Worm (Caenorhabditis elegans) whole organism, dauer: Measurements from ENCODE around the gene gcs-1.

Experiments
- unc-62 ChIP-seq: sonication (generic microtip); optimal IDR thresholded peaks from 2 replicates; lab custom pipeline; 2017; ENCODE audit warnings: missing biosample characterization, missing genetic modification reagents, missing genetic modification characterization

Gene gcs-1

DNA sequence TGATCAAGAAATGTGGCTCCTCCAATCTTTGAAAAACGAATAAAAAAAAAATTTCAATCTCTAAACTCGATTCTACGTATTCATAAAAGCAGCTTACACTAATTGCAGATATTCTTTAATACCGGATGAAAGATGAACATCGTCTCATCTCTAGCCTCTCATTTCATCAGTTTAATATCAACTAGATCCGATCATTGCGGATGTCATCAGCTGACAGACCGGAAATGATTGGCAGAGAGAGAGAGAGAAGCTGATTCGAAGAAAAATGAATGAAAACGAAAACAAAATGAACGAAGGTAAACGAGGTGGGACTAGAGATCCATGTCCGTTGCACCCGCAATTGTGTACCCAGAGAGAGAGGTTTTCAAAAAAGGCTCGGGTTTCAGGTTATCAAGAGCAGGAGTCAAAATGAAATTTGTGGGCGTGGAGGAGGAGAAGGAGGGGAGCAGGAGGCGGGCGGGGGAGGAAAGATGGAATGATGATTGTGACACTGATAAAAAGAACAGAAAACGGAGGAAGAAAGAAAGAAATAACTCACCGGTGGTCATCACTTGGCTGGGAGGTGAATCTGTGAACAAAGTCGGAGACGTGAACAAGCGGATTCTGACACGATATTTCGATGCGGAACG lies 23.1 kb downstream of the gcs-1 start:
- TF ChIP-seq unc-62 (GFP tag; lab: Kevin White, UChicago): no peak

ce11 chrII:9014188-9014587 lies 23.9 kb downstream of the gcs-1 start:
- no peak for TF ChIP-seq unc-62 (GFP tag; lab: Kevin White, UChicago)

- no peak for TF ChIP-seq unc-62 (GFP tag; lab: Kevin White, UChicago)
These were observed 24.8 kb downstream of the gcs-1 start for ce11 chrII:9013341-9013740.

ce11 chrII:9010708-9011107 lies 27.4 kb downstream of the gcs-1 start:
- TF ChIP-seq unc-62 (GFP tag; lab: Kevin White, UChicago): no peak

- no peak for TF ChIP-seq unc-62 (GFP tag; lab: Kevin White, UChicago)
These were observed 28.0 kb downstream of the gcs-1 start for ce11 chrII:9009976-9010702.

DNA sequence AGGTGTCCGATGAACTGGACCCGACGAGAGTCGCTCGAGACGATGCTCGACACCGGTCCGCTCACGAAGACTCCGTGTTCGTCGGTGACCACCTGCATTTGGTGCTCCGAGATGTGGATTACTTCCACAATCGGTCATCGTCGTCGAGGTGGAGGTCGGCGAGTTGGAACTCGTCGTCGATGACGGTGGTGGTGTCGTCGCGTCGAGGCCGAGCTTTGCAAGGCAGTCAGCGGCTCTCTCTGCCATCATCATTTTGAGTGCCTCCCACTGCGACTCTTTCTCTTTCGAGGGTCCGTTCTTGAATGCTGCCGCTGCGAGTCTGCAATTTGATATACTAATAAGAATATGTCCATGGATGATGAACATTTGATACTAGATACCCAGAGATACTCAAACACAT lies 30.4 kb downstream of the gcs-1 start:
- TF ChIP-seq unc-62 (GFP tag; lab: Kevin White, UChicago): no peak

ce11 chrII:9005067-9005466 lies 33.0 kb downstream of the gcs-1 start, which contains the start of gene F44G4.7:
Gene F44G4.7 (minus strand): TSS chrII:9005167.
- TF ChIP-seq unc-62 (GFP tag; lab: Kevin White, UChicago): no peak

- TF ChIP-seq unc-62 (GFP tag; lab: Kevin White, UChicago): no peak
These were observed 36.3 kb downstream of the gcs-1 start, which contains the start of gene F44G4.6 for ce11 chrII:9001743-9002222. Gene F44G4.6 (minus strand): TSS chrII:9001793.

DNA sequence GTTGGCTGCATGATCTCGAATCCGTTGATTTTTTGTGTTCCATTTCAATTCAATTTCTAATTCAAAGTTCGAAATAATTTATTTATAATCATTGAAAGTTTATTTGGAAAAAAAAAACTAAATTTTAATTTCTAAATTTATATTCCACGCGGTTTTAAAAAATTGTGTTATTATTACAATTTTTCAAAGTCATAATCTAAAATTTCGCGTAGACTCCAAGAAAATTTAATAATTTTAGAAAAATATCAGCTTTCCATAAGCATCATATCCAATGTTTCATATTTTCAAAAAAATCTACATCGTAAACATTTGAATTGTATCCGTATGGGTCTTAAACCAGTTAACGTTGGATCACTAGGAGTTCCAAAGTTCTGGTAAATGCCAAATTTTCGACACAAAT lies 37.8 kb downstream of the gcs-1 start, which contains the start of gene F44G4.5:
TSS of gene F44G4.5 (minus strand) at position 101 of the 400 bp plus-strand sequence.
- TF ChIP-seq unc-62 (GFP tag; lab: Kevin White, UChicago): no peak

DNA sequence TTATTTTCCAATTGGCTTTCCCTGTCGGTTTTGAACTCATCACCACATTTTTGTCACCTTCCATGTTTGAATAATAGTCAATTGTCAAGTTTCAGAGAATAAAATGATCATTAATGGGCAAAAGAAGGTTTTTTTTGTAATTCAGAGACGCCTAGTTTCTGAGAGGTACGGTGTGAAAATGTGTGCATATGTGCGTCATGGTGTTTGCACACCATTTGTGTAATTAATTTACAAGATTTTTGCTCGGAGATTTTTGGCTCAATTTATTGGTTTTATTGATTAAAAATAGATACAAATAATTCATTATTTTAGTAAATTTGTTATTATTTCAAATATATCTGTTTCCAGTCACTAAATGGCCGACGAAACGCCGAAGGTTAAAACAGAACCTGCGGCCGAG lies 40.6 kb downstream of the gcs-1 start, which contains the start of the genes F44G4.3 and tdp-1:
TSS of gene F44G4.3 (minus strand) at position 184 of the 400 bp plus-strand sequence.
TSS of gene tdp-1 (plus strand) at position 347 of the 400 bp plus-strand sequence.
- TF ChIP-seq unc-62 (GFP tag; lab: Kevin White, UChicago): no peak

- no peak for TF ChIP-seq unc-62 (GFP tag; lab: Kevin White, UChicago)
These were observed 42.0 kb downstream of the gcs-1 start, which contains the start of gene ndub-2 for ce11 chrII:8996064-8996463. Gene ndub-2 (plus strand): TSS chrII:8996364.

DNA sequence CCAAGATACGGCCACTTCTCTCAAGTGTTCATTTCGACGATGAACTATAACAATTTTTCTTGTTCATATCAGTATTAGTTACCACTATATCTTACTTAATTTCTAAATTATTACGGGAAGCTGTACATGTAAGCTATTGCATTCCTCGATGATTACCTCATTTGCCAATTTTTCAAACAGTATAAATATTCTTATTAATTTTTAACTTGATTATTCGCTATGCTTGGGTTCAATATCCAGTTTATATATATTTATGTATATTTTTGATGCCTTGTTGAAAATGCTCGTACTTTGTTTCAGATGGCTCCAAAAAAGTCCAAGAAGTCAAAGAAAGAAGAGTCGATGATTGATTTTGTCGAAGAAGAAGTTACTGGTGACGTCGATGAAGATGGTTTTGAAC lies 43.8 kb downstream of the gcs-1 start, which contains the start of gene F44G4.1:
TSS of gene F44G4.1 (plus strand) at position 301 of the 400 bp plus-strand sequence.
- no peak for TF ChIP-seq unc-62 (GFP tag; lab: Kevin White, UChicago)

DNA sequence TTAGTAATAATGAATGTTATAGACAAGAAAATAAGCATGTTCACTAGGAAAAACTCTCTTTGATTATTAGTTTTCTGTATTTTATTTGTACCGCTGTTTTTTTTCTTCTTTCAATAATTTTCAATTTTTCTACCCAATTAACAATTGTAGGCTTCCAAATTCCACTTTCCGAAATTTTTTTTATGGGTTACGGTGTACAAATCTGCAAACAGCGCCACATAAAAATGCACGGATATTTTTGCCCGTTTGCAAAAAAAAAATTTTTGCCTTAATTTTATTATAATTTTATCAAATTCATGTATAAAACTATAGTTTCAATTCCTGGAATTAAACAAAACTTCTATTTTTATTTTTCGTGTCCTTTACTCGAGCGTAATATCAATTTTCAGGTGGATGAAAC lies 45.3 kb downstream of the gcs-1 start, which contains the start of gene ooc-5:
TSS of gene ooc-5 (plus strand) at position 381 of the 400 bp plus-strand sequence.
- no peak for TF ChIP-seq unc-62 (GFP tag; lab: Kevin White, UChicago)

DNA sequence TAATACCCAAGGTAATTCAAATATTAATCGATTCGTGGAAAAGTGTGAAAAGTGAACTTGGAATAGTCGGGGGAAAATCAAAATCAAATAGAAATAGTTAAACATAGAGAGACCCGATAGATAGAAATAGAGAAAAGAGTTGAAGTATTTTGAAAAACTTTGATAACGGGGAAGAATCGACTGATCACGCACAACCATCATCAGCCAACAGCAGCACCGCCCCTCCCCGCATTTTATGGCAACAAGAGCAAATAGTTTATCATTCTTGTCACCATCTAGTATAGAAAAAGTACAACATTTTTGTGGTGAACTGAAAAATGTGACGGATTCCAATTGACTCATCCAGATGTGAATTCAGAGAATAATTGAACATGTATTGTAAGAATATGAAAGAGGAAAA lies 46.5 kb downstream of the gcs-1 start:
- TF ChIP-seq unc-62 (GFP tag; lab: Kevin White, UChicago): no peak

DNA sequence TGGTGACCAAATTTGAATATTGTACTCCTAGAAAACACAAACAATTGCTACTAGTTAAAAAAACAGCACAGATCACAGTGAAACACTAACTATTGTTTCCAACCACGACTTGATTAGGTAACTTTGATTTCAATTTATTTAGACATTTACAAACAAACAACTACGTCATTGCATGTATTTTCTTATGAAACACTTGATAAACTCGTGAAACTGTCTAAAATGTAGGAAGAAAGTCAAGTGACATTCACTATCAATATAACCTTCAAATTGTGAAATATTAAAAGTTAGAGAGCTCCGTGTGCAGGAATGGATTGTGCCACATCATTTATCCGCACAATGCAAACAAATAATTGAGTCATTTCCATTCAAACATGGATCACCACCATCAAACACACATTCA lies 47.8 kb downstream of the gcs-1 start:
- TF ChIP-seq unc-62 (GFP tag; lab: Kevin White, UChicago): no peak

DNA sequence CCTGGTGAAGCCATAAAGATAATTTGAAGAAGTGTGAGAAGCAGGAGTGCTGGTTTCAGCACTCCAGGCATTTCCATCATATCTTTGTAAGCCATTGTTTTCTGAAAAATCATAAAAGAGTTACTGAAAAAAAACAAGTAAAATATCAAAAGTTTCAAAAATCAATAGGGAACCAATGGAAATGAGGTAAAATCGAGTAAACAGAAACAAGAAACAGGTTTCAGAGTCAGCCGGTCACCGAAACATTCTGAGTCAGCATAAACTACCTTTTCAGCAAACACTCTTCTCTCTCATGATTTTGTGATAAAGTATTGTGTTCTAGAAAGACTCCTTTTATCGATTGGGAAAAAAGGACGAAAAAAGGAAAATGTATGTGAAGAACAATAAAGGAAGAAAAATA lies 48.7 kb downstream of the gcs-1 start, which contains the start of gene C18E9.9:
TSS of gene C18E9.9 (minus strand) at position 101 of the 400 bp plus-strand sequence.
- TF ChIP-seq unc-62 (GFP tag; lab: Kevin White, UChicago): no peak
